Fruit fly (Drosophila melanogaster): ENCODE data around the gene Naa40.
A peak's percentile ranks its signal among the peaks of the same experiment; 100 is the strongest.

Naa40 gene

dm6 chr3R:29716782-29717317, 7.9 kb downstream of the Naa40 start, which contains the start of gene Obp99b (continued):
- no peak for TF ChIP-seq Opbp (GFP tag; IDR thresholded peaks at IDR 0.05; ENCODE audit: partially characterized antibody)
- TF ChIP-seq CG13624 (GFP tag; optimal IDR thresholded peaks at IDR 0.05), result peak; percentile 73
- peak; percentile 86 for TF ChIP-seq wek (GFP tag; optimal IDR thresholded peaks at IDR 0.05)
- no peak for TF ChIP-seq CG6272 (GFP tag; IDR thresholded peaks at IDR 0.05)
- TF ChIP-seq B-H1 (GFP tag; IDR thresholded peaks at IDR 0.05), result peak; percentile 61; the same call in 2 of the 3 replicates
- peak; percentile 65 for TF ChIP-seq NC2α (GFP tag; optimal IDR thresholded peaks at IDR 0.05)
- TF ChIP-seq nerfin-2 (GFP tag; IDR thresholded peaks at IDR 0.05; ENCODE audit: partially characterized antibody), result no peak
- peak; percentile 53 for TF ChIP-seq CG8388 (GFP tag; optimal IDR thresholded peaks at IDR 0.05)
- TF ChIP-seq amos (GFP tag; IDR thresholded peaks at IDR 0.05; ENCODE audit: partially characterized antibody), result no peak
- peak; percentile 66 for TF ChIP-seq zen (tag; optimal IDR thresholded peaks at IDR 0.05)
- no peak for TF ChIP-seq Lpt (GFP tag; optimal IDR thresholded peaks at IDR 0.05)
- TF ChIP-seq CG7786 (GFP tag; optimal IDR thresholded peaks at IDR 0.05), result peak; percentile 55
- TF ChIP-seq CG4282 (GFP tag; optimal IDR thresholded peaks at IDR 0.05), result peak; percentile 14
- peak; percentile 62 for TF ChIP-seq CG5180 (GFP tag; optimal IDR thresholded peaks at IDR 0.05)
- TF ChIP-seq lov (optimal IDR thresholded peaks at IDR 0.05), result no peak
- TF ChIP-seq lov (GFP tag; IDR thresholded peaks at IDR 0.05), result peak; percentile 93
- peak; percentile 91 for TF ChIP-seq CG32532 (GFP tag; IDR thresholded peaks at IDR 0.05)
- no peak for TF ChIP-seq CG30020 (tag; optimal IDR thresholded peaks at IDR 0.05)
- no peak for TF ChIP-seq zfh2 (GFP tag; optimal IDR thresholded peaks at IDR 0.05)
- peak; percentile 60 for TF ChIP-seq Hr3 (GFP tag; optimal IDR thresholded peaks at IDR 0.05)
- peak; percentile 23 for TF ChIP-seq CG2116 (GFP tag; optimal IDR thresholded peaks at IDR 0.05)
- peak; percentile 70 for TF ChIP-seq CG6765 (GFP tag; optimal IDR thresholded peaks at IDR 0.05)
- peak; percentile 65 for TF ChIP-seq dmrt11E (tag; optimal IDR thresholded peaks at IDR 0.05)
- peak; percentile 90 for TF ChIP-seq NFAT (GFP tag; IDR thresholded peaks at IDR 0.05)
- TF ChIP-seq CG11695 (GFP tag; IDR thresholded peaks at IDR 0.05), result peak; percentile 69; the same call in 2 of the 3 replicates
- peak; percentile 79 for TF ChIP-seq bcd (GFP tag; optimal IDR thresholded peaks at IDR 0.05)
- peak; percentile 52 for TF ChIP-seq CG4328 (GFP tag; optimal IDR thresholded peaks at IDR 0.05)
- TF ChIP-seq sens (GFP tag), result peak; percentile 98
- peak; percentile 85 for TF ChIP-seq az2 (GFP tag; optimal IDR thresholded peaks at IDR 0.05)
- TF ChIP-seq fu2 (GFP tag; optimal IDR thresholded peaks at IDR 0.05), result peak; percentile 13
- no peak for TF ChIP-seq CG16813 (GFP tag; IDR thresholded peaks at IDR 0.05; ENCODE audit: partially characterized antibody)
- peak; percentile 67 for TF ChIP-seq gsb-n (tag; optimal IDR thresholded peaks at IDR 0.05)
- TF ChIP-seq Vsx1 (GFP tag; optimal IDR thresholded peaks at IDR 0.05), result peak; percentile 69
- no peak for TF ChIP-seq fru (optimal IDR thresholded peaks at IDR 0.05)
- TF ChIP-seq al (GFP tag; IDR thresholded peaks at IDR 0.05), result peak; percentile 41; the same call in 1 of the 2 replicates
- TF ChIP-seq onecut (GFP tag; IDR thresholded peaks at IDR 0.05), result peak; percentile 92
- TF ChIP-seq CG8944 (GFP tag; optimal IDR thresholded peaks at IDR 0.05), result peak; percentile 74
- no peak for TF ChIP-seq ato (GFP tag; IDR thresholded peaks at IDR 0.05; ENCODE audit: partially characterized antibody)
- no peak for TF ChIP-seq HLH4C (GFP tag; IDR thresholded peaks at IDR 0.05; ENCODE audit: partially characterized antibody)
- TF ChIP-seq CG12299 (tag; optimal IDR thresholded peaks at IDR 0.05), result peak; percentile 34
- peak; percentile 55 for TF ChIP-seq Spps (tag; optimal IDR thresholded peaks at IDR 0.05)
- peak; percentile 79 for TF ChIP-seq slp2 (GFP tag; optimal IDR thresholded peaks at IDR 0.05)
- peak; percentile 73 for TF ChIP-seq CG9727 (GFP tag; optimal IDR thresholded peaks at IDR 0.05)
- TF ChIP-seq CG9215 (GFP tag; IDR thresholded peaks at IDR 0.05), result peak; percentile 49
- TF ChIP-seq CG15514 (GFP tag; optimal IDR thresholded peaks at IDR 0.05), result peak; percentile 67
- TF ChIP-seq CG12236 (GFP tag; optimal IDR thresholded peaks at IDR 0.05), result peak; percentile 66
- TF ChIP-seq lab (GFP tag; optimal IDR thresholded peaks at IDR 0.05), result peak; percentile 71
- TF ChIP-seq Dp (GFP tag; optimal IDR thresholded peaks at IDR 0.05), result no peak
- peak; percentile 32 for TF ChIP-seq bigmax (GFP tag; optimal IDR thresholded peaks at IDR 0.05)
- TF ChIP-seq Ssrp (tag; optimal IDR thresholded peaks at IDR 0.05), result peak; percentile 35
